3 fruit fly cellular contexts compared by ENCODE assay signal in genomic region chr3L:8753592-8753991, dm6.
A peak's percentile ranks its signal among the peaks of the same experiment; 100 is the strongest.
TF ChIP-seq lines count a peak whose summit lies in the region.

TSS of gene Fhos (plus strand) at chr3L:8753619.

- TF ChIP-seq CTCF in whole organism, embryonic (GFP tag; optimal IDR thresholded peaks at IDR 0.05; lab: Kevin White, UChicago) = no peak

TF ChIP-seq in whole organism, embryonic, 481 proteins besides CTCF, POLR2A, EP300 and RAD21:
- TF ChIP-seq CG10366 (GFP tag; IDR thresholded peaks at IDR 0.05; lab: Robert Waterston, UW) (no peak), tgo (GFP tag; IDR thresholded peaks at IDR 0.05; lab: Robert Waterston, UW) (no peak), grau (tag; optimal IDR thresholded peaks at IDR 0.05; lab: Kevin White, UChicago) (no peak), btn (GFP tag; optimal IDR thresholded peaks at IDR 0.05; lab: Kevin White, UChicago) (no peak), Ptx1 (GFP tag; IDR thresholded peaks at IDR 0.05; lab: Robert Waterston, UW) (no peak), CG9215 (GFP tag; IDR thresholded peaks at IDR 0.05; lab: Robert Waterston, UW) (no peak), chinmo (GFP tag; IDR thresholded peaks at IDR 0.05; lab: Robert Waterston, UW; ENCODE audit: partially characterized antibody) (0 out of 4 replicates have a peak, but pooled peaks have one; percentile 18), gt (GFP tag; IDR thresholded peaks at IDR 0.05; lab: Robert Waterston, UW) (no peak), sd (tag; optimal IDR thresholded peaks at IDR 0.05; lab: Kevin White, UChicago) (peak; percentile 9), Med (GFP tag; lab: Kevin White, UChicago) (no peak), CG16863 (GFP tag; optimal IDR thresholded peaks at IDR 0.05; lab: Kevin White, UChicago) (no peak)

TF ChIP-seq in whole organism, prepupa, 60 proteins besides CTCF, POLR2A, EP300 and RAD21:
- TF ChIP-seq lz (GFP tag; optimal IDR thresholded peaks at IDR 0.05; lab: Kevin White, UChicago) (no peak), CG6808 (GFP tag; optimal IDR thresholded peaks at IDR 0.05; lab: Kevin White, UChicago) (no peak), spab (GFP tag; optimal IDR thresholded peaks at IDR 0.05; lab: Kevin White, UChicago) (no peak), CG6854 (GFP tag; optimal IDR thresholded peaks at IDR 0.05; lab: Kevin White, UChicago) (no peak), CG8119 (GFP tag; IDR thresholded peaks at IDR 0.05; lab: Robert Waterston, UW) (peak; percentile 49; the same call in 1 of the 3 replicates), OdsH (GFP tag; optimal IDR thresholded peaks at IDR 0.05; lab: Kevin White, UChicago) (no peak), vri (GFP tag; optimal IDR thresholded peaks at IDR 0.05; lab: Kevin White, UChicago) (no peak), CG6276 (GFP tag; optimal IDR thresholded peaks at IDR 0.05; lab: Kevin White, UChicago) (peak; percentile 29), Eip78C (GFP tag; lab: Kevin White, UChicago) (peak; percentile 50), CG6163 (GFP tag; IDR thresholded peaks at IDR 0.05; lab: Robert Waterston, UW) (0 out of 3 replicates have a peak, but pooled peaks have one; percentile 9), CG31627 (GFP tag; optimal IDR thresholded peaks at IDR 0.05; lab: Kevin White, UChicago) (no peak), CG3032 (tag; optimal IDR thresholded peaks at IDR 0.05; lab: Kevin White, UChicago) (no peak), CG16779 (tag; optimal IDR thresholded peaks at IDR 0.05; lab: Kevin White, UChicago) (peak; percentile 13), acj6 (GFP tag; optimal IDR thresholded peaks at IDR 0.05; lab: Kevin White, UChicago) (no peak), CG11902 (GFP tag; optimal IDR thresholded peaks at IDR 0.05; lab: Kevin White, UChicago) (no peak), CG15336 (GFP tag; IDR thresholded peaks at IDR 0.05; lab: Robert Waterston, UW) (peak; percentile 59), CG11762 (GFP tag; optimal IDR thresholded peaks at IDR 0.05; lab: Kevin White, UChicago; ENCODE audit: insufficient read depth) (no peak)

TF ChIP-seq in whole organism, pupa, 21 proteins besides CTCF, POLR2A, EP300 and RAD21:
- TF ChIP-seq CG8301 (tag; optimal IDR thresholded peaks at IDR 0.05; lab: Kevin White, UChicago) = peak; percentile 21
- TF ChIP-seq CG13204 (GFP tag; optimal IDR thresholded peaks at IDR 0.05; lab: Kevin White, UChicago) = no peak
- TF ChIP-seq CG32121 (GFP tag; IDR thresholded peaks at IDR 0.05; lab: Robert Waterston, UW) = peak; percentile 30; the same call in 1 of the 2 replicates
- TF ChIP-seq Ets98B (GFP tag; IDR thresholded peaks at IDR 0.05; lab: Robert Waterston, UW) = peak; percentile 24; the same call in 1 of the 2 replicates
- TF ChIP-seq Snoo (tag; optimal IDR thresholded peaks at IDR 0.05; lab: Kevin White, UChicago) = no peak
- no peak for TF ChIP-seq EcR (GFP tag; optimal IDR thresholded peaks at IDR 0.05; lab: Kevin White, UChicago)
- peak; percentile 3 for TF ChIP-seq CG14655 (GFP tag; optimal IDR thresholded peaks at IDR 0.05; lab: Kevin White, UChicago)
- TF ChIP-seq fd96Ca (GFP tag; IDR thresholded peaks at IDR 0.05; lab: Robert Waterston, UW) = no peak
- peak; percentile 50; the same call in 1 of the 2 replicates for TF ChIP-seq CG12605 (GFP tag; IDR thresholded peaks at IDR 0.05; lab: Robert Waterston, UW)
- no peak for TF ChIP-seq rn (GFP tag; IDR thresholded peaks at IDR 0.05; lab: Robert Waterston, UW)
- no peak for TF ChIP-seq CG10348 (GFP tag; IDR thresholded peaks at IDR 0.05; lab: Robert Waterston, UW)
TF ChIP-seq in whole organism, pupa: peak in this region for 5.

Comparison
In these comparisons a context has a peak if more than half of its experiments do, and no peak if none do; other contexts are left out.
1. Of the 7 proteins assayed by ChIP-seq in both whole organism, embryonic and whole organism, prepupa: peak only in whole organism, embryonic: none; only in whole organism, prepupa: CG16779; in both: none; in neither: 6.